Fruit fly (Drosophila melanogaster) whole organism, embryonic: ENCODE data around the gene scu.
A peak's percentile ranks its signal among the peaks of the same experiment; 100 is the strongest.

Experiments used
- Ada2b ChIP-seq: fragments of 200-800 bp; sonication (Bioruptor generic); IDR thresholded peaks from 2 replicates; pipeline ENCODE4 v1.3.6; 2022; ENCODE audit warnings: missing biosample characterization, missing genetic modification characterization
- Bdp1 ChIP-seq: fragments of 200-800 bp; sonication (Bioruptor generic); optimal IDR thresholded peaks from 3 replicates; lab custom pipeline; 2016; ENCODE audit warnings: missing biosample characterization, missing genetic modification characterization
- Bteb2 ChIP-seq: fragments of 200-800 bp; sonication (Bioruptor generic); optimal IDR thresholded peaks from 2 replicates; lab custom pipeline; 2016; ENCODE audit warnings: missing biosample characterization, missing genetic modification characterization
- C15 ChIP-seq: fragments of 200-800 bp; sonication (Bioruptor generic); IDR thresholded peaks from 3 replicates; pipeline ENCODE4 v1.3.6; 2022; ENCODE audit warnings: missing biosample characterization, missing genetic modification characterization
- CG10274 ChIP-seq: fragments of 200-800 bp; sonication (Bioruptor generic); optimal IDR thresholded peaks from 3 replicates; lab custom pipeline; 2017; ENCODE audit warnings: missing biosample characterization, mild to moderate bottlenecking, missing genetic modification characterization
- CG10543 ChIP-seq: fragments of 200-800 bp; sonication (Bioruptor generic); optimal IDR thresholded peaks from 3 replicates; lab custom pipeline; 2017; ENCODE audit warnings: missing biosample characterization, mild to moderate bottlenecking, missing genetic modification characterization, moderate library complexity
- CG10959 ChIP-seq: fragments of 200-800 bp; sonication (Bioruptor generic); IDR thresholded peaks from 2 replicates; pipeline ENCODE4 v1.3.6; 2022; ENCODE audit warnings: missing biosample characterization, missing genetic modification characterization
- CG11696 ChIP-seq: fragments of 200-800 bp; sonication (Bioruptor generic); IDR thresholded peaks from 2 replicates; pipeline ENCODE4 v1.3.6; 2022; ENCODE audit warnings: missing biosample characterization, missing genetic modification characterization
- CG13424 ChIP-seq: fragments of 200-800 bp; sonication (Bioruptor generic); optimal IDR thresholded peaks from 2 replicates; lab custom pipeline; 2019; ENCODE audit warnings: missing biosample characterization, mild to moderate bottlenecking, missing genetic modification characterization, moderate library complexity
- CG1647 ChIP-seq: fragments of 200-800 bp; sonication (Bioruptor generic); optimal IDR thresholded peaks from 3 replicates; lab custom pipeline; 2016; ENCODE audit warnings: missing biosample characterization, missing genetic modification characterization
- CG16815 ChIP-seq: fragments of 200-800 bp; sonication (Bioruptor generic); optimal IDR thresholded peaks from 3 replicates; lab custom pipeline; 2017; ENCODE audit warnings: missing biosample characterization, mild to moderate bottlenecking, missing genetic modification characterization
- CG16863 ChIP-seq: fragments of 200-800 bp; sonication (Bioruptor generic); optimal IDR thresholded peaks from 3 replicates; lab custom pipeline; 2016; ENCODE audit warnings: missing biosample characterization, missing genetic modification characterization
- CG17802 ChIP-seq: fragments of 200-800 bp; sonication (Bioruptor generic); optimal IDR thresholded peaks from 2 replicates; lab custom pipeline; 2018; ENCODE audit warnings: missing biosample characterization, mild to moderate bottlenecking, missing genetic modification characterization, moderate library complexity
- CG18619 ChIP-seq: fragments of 200-800 bp; sonication (Bioruptor generic); optimal IDR thresholded peaks from 3 replicates; lab custom pipeline; 2017; ENCODE audit warnings: missing biosample characterization, mild to moderate bottlenecking, missing genetic modification characterization
- CG2116 ChIP-seq: fragments of 200-800 bp; sonication (Bioruptor generic); optimal IDR thresholded peaks from 3 replicates; lab custom pipeline; 2018; ENCODE audit warnings: missing biosample characterization, mild to moderate bottlenecking, missing genetic modification characterization
- CG2875 ChIP-seq: fragments of 200-800 bp; sonication (Bioruptor generic); optimal IDR thresholded peaks from 2 replicates; lab custom pipeline; 2017; ENCODE audit warnings: missing biosample characterization, mild to moderate bottlenecking, missing genetic modification characterization, missing genetic modification reagents
- CG3065 ChIP-seq: fragments of 200-800 bp; sonication (Bioruptor generic); optimal IDR thresholded peaks from 2 replicates; lab custom pipeline; 2016; ENCODE audit warnings: missing biosample characterization, missing genetic modification characterization
- CG32767 ChIP-seq: fragments of 200-800 bp; sonication (Bioruptor generic); IDR thresholded peaks from 2 replicates; pipeline ENCODE4 v1.3.6; 2022; ENCODE audit warnings: missing biosample characterization, missing genetic modification characterization
- CG3281 ChIP-seq: fragments of 200-800 bp; sonication (Bioruptor generic); optimal IDR thresholded peaks from 3 replicates; lab custom pipeline; 2017; ENCODE audit warnings: missing biosample characterization, mild to moderate bottlenecking, missing genetic modification characterization
- CG4854 ChIP-seq: fragments of 200-800 bp; sonication (Bioruptor generic); optimal IDR thresholded peaks from 2 replicates; lab custom pipeline; 2016; ENCODE audit warnings: missing biosample characterization, missing genetic modification characterization, inconsistent platforms
- CG9215 ChIP-seq: fragments of 200-800 bp; sonication (Bioruptor generic); IDR thresholded peaks from 2 replicates; pipeline ENCODE4 v1.3.6; 2022; ENCODE audit warnings: missing biosample characterization, missing genetic modification characterization
- CG9797 ChIP-seq: fragments of 200-800 bp; sonication (Bioruptor generic); optimal IDR thresholded peaks from 3 replicates; lab custom pipeline; 2018; ENCODE audit warnings: missing biosample characterization, mild to moderate bottlenecking, missing genetic modification characterization
- Dip3 ChIP-seq: fragments of 200-800 bp; sonication (Bioruptor generic); optimal IDR thresholded peaks from 3 replicates; lab custom pipeline; 2016; ENCODE audit warnings: missing biosample characterization, missing genetic modification characterization
- Gug ChIP-seq: fragments of 200-800 bp; sonication (Bioruptor generic); IDR thresholded peaks from 4 replicates; pipeline ENCODE4 v1.3.6; 2022; ENCODE audit warnings: missing biosample characterization, missing genetic modification characterization
- H15 ChIP-seq: fragments of 200-800 bp; sonication (Bioruptor generic); IDR thresholded peaks from 3 replicates; pipeline ENCODE4 v1.3.6; 2022; ENCODE audit warnings: missing biosample characterization, missing genetic modification characterization
- HLH3B ChIP-seq: fragments of 200-800 bp; sonication (Bioruptor generic); IDR thresholded peaks from 2 replicates; pipeline ENCODE4 v1.3.6; 2022; ENCODE audit warnings: missing biosample characterization, missing genetic modification characterization
- Hmx ChIP-seq: fragments of 200-800 bp; sonication (Bioruptor generic); optimal IDR thresholded peaks from 2 replicates; lab custom pipeline; 2016; ENCODE audit warnings: missing biosample characterization, missing genetic modification characterization
- Max ChIP-seq: fragments of 200-800 bp; sonication (Bioruptor generic); optimal IDR thresholded peaks from 2 replicates; lab custom pipeline; 2016; ENCODE audit warnings: missing biosample characterization, mild to moderate bottlenecking, missing genetic modification characterization
- Myb ChIP-seq: fragments of 200-800 bp; sonication (Bioruptor generic); optimal IDR thresholded peaks from 2 replicates; lab custom pipeline; 2016; ENCODE audit warnings: missing biosample characterization, missing genetic modification characterization
- Oaz ChIP-seq: fragments of 200-800 bp; sonication (Bioruptor generic); IDR thresholded peaks from 2 replicates; pipeline ENCODE4 v1.3.6; 2022; ENCODE audit warnings: missing biosample characterization, missing genetic modification characterization
- Optix ChIP-seq: fragments of 200-800 bp; sonication (Bioruptor generic); IDR thresholded peaks from 3 replicates; pipeline ENCODE4 v1.3.6; 2022; ENCODE audit warnings: missing biosample characterization, missing genetic modification characterization
- Ptx1 ChIP-seq: fragments of 200-800 bp; sonication (Bioruptor generic); IDR thresholded peaks from 2 replicates; pipeline ENCODE4 v1.3.6; 2022; ENCODE audit warnings: missing biosample characterization, missing genetic modification characterization
- Sox100B ChIP-seq: fragments of 200-800 bp; sonication (Bioruptor generic); optimal IDR thresholded peaks from 3 replicates; lab custom pipeline; 2018; ENCODE audit warnings: missing biosample characterization, mild to moderate bottlenecking, missing genetic modification characterization
- Spps ChIP-seq: fragments of 200-800 bp; sonication (Bioruptor generic); optimal IDR thresholded peaks from 2 replicates; lab custom pipeline; 2018; ENCODE audit warnings: missing biosample characterization, mild to moderate bottlenecking, missing genetic modification characterization
- ato ChIP-seq: fragments of 200-800 bp; sonication (Bioruptor generic); IDR thresholded peaks from 2 replicates; pipeline ENCODE4 v1.3.6; 2022; ENCODE audit warnings: missing biosample characterization, missing genetic modification characterization; ENCODE audit not compliant: partially characterized antibody
- dpn ChIP-seq, 2 experiments: fragments of 200-800 bp; sonication (Bioruptor generic); optimal IDR thresholded peaks; 3 replicates each; lab custom pipeline; 2016; ENCODE audit warnings: missing biosample characterization in 2 of 2, missing genetic modification characterization in 2 of 2
- fu2 ChIP-seq: fragments of 200-800 bp; sonication (Bioruptor generic); optimal IDR thresholded peaks from 2 replicates; lab custom pipeline; 2016; ENCODE audit warnings: missing biosample characterization, missing genetic modification characterization
- grn ChIP-seq: fragments of 200-800 bp; sonication (Bioruptor generic); optimal IDR thresholded peaks from 3 replicates; lab custom pipeline; 2017; ENCODE audit warnings: missing biosample characterization, missing genetic modification characterization
- gsb-n ChIP-seq: fragments of 200-800 bp; sonication (Bioruptor generic); optimal IDR thresholded peaks from 3 replicates; lab custom pipeline; 2018; ENCODE audit warnings: missing biosample characterization, mild to moderate bottlenecking, missing genetic modification characterization
- jigr1 ChIP-seq: fragments of 200-800 bp; sonication (Bioruptor generic); IDR thresholded peaks from 3 replicates; pipeline ENCODE4 v1.3.6; 2022; ENCODE audit warnings: missing biosample characterization, missing genetic modification characterization
- nau ChIP-seq: fragments of 200-800 bp; sonication (Bioruptor generic); optimal IDR thresholded peaks from 3 replicates; lab custom pipeline; 2017; ENCODE audit warnings: missing biosample characterization, mild to moderate bottlenecking, missing genetic modification characterization, missing genetic modification reagents
- nmo ChIP-seq: fragments of 200-800 bp; sonication (Bioruptor generic); optimal IDR thresholded peaks from 2 replicates; lab custom pipeline; 2018; ENCODE audit warnings: missing biosample characterization, mild to moderate bottlenecking, missing genetic modification characterization, moderate library complexity
- otp ChIP-seq: fragments of 200-800 bp; sonication (Bioruptor generic); IDR thresholded peaks from 3 replicates; pipeline ENCODE4, ENCODE4 v1.3.6; 2022; ENCODE audit warnings: missing biosample characterization, missing genetic modification characterization
- phol ChIP-seq: fragments of 200-800 bp; sonication (Bioruptor generic); optimal IDR thresholded peaks from 3 replicates; lab custom pipeline; 2018; ENCODE audit warnings: missing biosample characterization, mild to moderate bottlenecking, missing genetic modification characterization, moderate library complexity
- pita ChIP-seq: fragments of 200-800 bp; sonication (Bioruptor generic); optimal IDR thresholded peaks from 2 replicates; lab custom pipeline; 2017; ENCODE audit warnings: missing biosample characterization, mild to moderate bottlenecking, missing genetic modification characterization
- prd ChIP-seq, 3 experiments: fragments of >200 bp in 2 of 3; fragments of 200-800 bp in 1 of 3; sonication (Bioruptor generic) in 1 of 3; optimal IDR thresholded peaks in 2 of 3; IDR thresholded peaks in 1 of 3; 2 replicates in 2 of 3; 3 replicates in 1 of 3; pipeline versions ENCODE4 v1.3.6 to Lab custom; 2017 to 2022; ENCODE audit warnings: missing biosample characterization in 1 of 3, missing genetic modification characterization in 1 of 3
- repo ChIP-seq: fragments of 200-800 bp; sonication (Bioruptor generic); optimal IDR thresholded peaks from 2 replicates; lab custom pipeline; 2016; ENCODE audit warnings: missing biosample characterization, missing genetic modification characterization
- sna ChIP-seq: fragments of 200-800 bp; sonication (Bioruptor generic); IDR thresholded peaks from 2 replicates; pipeline ENCODE4 v1.3.6; 2022; ENCODE audit warnings: missing biosample characterization, missing genetic modification characterization; ENCODE audit not compliant: partially characterized antibody
- sob ChIP-seq: fragments of 200-800 bp; sonication (Bioruptor generic); IDR thresholded peaks from 2 replicates; pipeline ENCODE4 v1.3.6; 2022; ENCODE audit warnings: missing biosample characterization, missing genetic modification characterization
- trh ChIP-seq: fragments of 200-800 bp; sonication (Bioruptor generic); optimal IDR thresholded peaks from 2 replicates; lab custom pipeline; 2016; ENCODE audit warnings: missing biosample characterization, missing genetic modification characterization
- wek ChIP-seq: fragments of 200-800 bp; sonication (Bioruptor generic); optimal IDR thresholded peaks from 3 replicates; lab custom pipeline; 2018; ENCODE audit warnings: missing biosample characterization, mild to moderate bottlenecking, missing genetic modification characterization, moderate library complexity

The scu gene

dm6 chrX:18085470-18085797 is 5.6 kb upstream of the scu start, which contains the start of gene Ada3 (continued):
- peak; percentile 41; the same call in 1 of the 2 replicates for TF ChIP-seq Ada2b (GFP tag; lab: Robert Waterston, UW)
- TF ChIP-seq repo (GFP tag; lab: Kevin White, UChicago) = peak; percentile 27
- peak; percentile 17 for TF ChIP-seq trh (GFP tag; lab: Kevin White, UChicago)
- TF ChIP-seq Bdp1 (GFP tag; lab: Kevin White, UChicago) = peak; percentile 58
- peak; percentile 45 for TF ChIP-seq Myb (GFP tag; lab: Kevin White, UChicago)
- TF ChIP-seq CG13424 (tag; lab: Kevin White, UChicago) = peak; percentile 84
- TF ChIP-seq Sox100B (GFP tag; lab: Kevin White, UChicago) = peak; percentile 71
- no peak for TF ChIP-seq prd (optimal IDR thresholded peaks at IDR 0.05; lab: Kevin White, UChicago)
- peak; percentile 71 for TF ChIP-seq prd (GFP tag; IDR thresholded peaks at IDR 0.05; lab: Robert Waterston, UW)
- peak; percentile 67 for TF ChIP-seq CG9215 (GFP tag; lab: Robert Waterston, UW)
- TF ChIP-seq C15 (GFP tag; lab: Robert Waterston, UW) = peak; percentile 52; the same call in 1 of the 3 replicates
- TF ChIP-seq gsb-n (tag; lab: Kevin White, UChicago) = peak; percentile 36
- TF ChIP-seq CG1647 (GFP tag; lab: Kevin White, UChicago) = peak; percentile 56
- no peak; the same call in 2 of the 3 replicates for TF ChIP-seq Optix (GFP tag; lab: Robert Waterston, UW)
- peak; percentile 70 for TF ChIP-seq Hmx (GFP tag; lab: Kevin White, UChicago)
- TF ChIP-seq CG2116 (GFP tag; lab: Kevin White, UChicago) = peak; percentile 57
- TF ChIP-seq CG10274 (GFP tag; lab: Kevin White, UChicago) = peak; percentile 28
- TF ChIP-seq CG11696 (GFP tag; lab: Robert Waterston, UW) = no peak
- TF ChIP-seq Spps (tag; lab: Kevin White, UChicago) = no peak
- no peak for TF ChIP-seq CG17802 (tag; lab: Kevin White, UChicago)
- peak; percentile 75 for TF ChIP-seq Ptx1 (GFP tag; lab: Robert Waterston, UW)
- TF ChIP-seq otp = no peak; the same call in 2 of the 3 replicates
- TF ChIP-seq grn = peak; percentile 27
- no peak for TF ChIP-seq jigr1 (GFP tag; lab: Robert Waterston, UW)
- peak; percentile 44 for TF ChIP-seq nau (GFP tag; lab: Kevin White, UChicago)
- no peak for TF ChIP-seq CG32767
- TF ChIP-seq CG16863 = peak; percentile 77
- peak; percentile 60 for TF ChIP-seq Bteb2 (GFP tag; lab: Kevin White, UChicago)
- TF ChIP-seq CG4854 = peak; percentile 52
- no peak for TF ChIP-seq ato (GFP tag; lab: Robert Waterston, UW)
- peak; percentile 46; the same call in 1 of the 2 replicates for TF ChIP-seq HLH3B (GFP tag; lab: Robert Waterston, UW)
- no peak for TF ChIP-seq sna (GFP tag; lab: Robert Waterston, UW)
- TF ChIP-seq Max (GFP tag; lab: Kevin White, UChicago) = peak; percentile 83
- TF ChIP-seq fu2 = peak; percentile 47
- TF ChIP-seq phol (tag; lab: Kevin White, UChicago) = peak; percentile 83
- peak; percentile 61 for TF ChIP-seq CG18619 (GFP tag; lab: Kevin White, UChicago)
- TF ChIP-seq CG16815 (GFP tag; lab: Kevin White, UChicago) = peak; percentile 66
- peak; percentile 40; the same call in 1 of the 3 replicates for TF ChIP-seq H15
- no peak for TF ChIP-seq wek
- peak; percentile 74 for TF ChIP-seq CG9797 (GFP tag; lab: Kevin White, UChicago)
- peak; percentile 83 for TF ChIP-seq Dip3 (GFP tag; lab: Kevin White, UChicago)
- peak; percentile 60; the same call in 2 of the 4 replicates for TF ChIP-seq Gug
- peak; percentile 84 for TF ChIP-seq nmo (GFP tag; lab: Kevin White, UChicago)
- 0 out of 2 replicates have a peak, but pooled peaks have one; percentile 15 for TF ChIP-seq CG10959 (GFP tag; lab: Robert Waterston, UW)
- peak; percentile 74; the same call in 1 of the 2 replicates for TF ChIP-seq sob
- no peak for TF ChIP-seq pita (GFP tag; lab: Kevin White, UChicago)
- peak; percentile 57 for TF ChIP-seq Oaz
- TF ChIP-seq CG3065 (GFP tag; lab: Kevin White, UChicago) = no peak
- no peak for TF ChIP-seq CG2875 (GFP tag; lab: Kevin White, UChicago)
- peak; percentile 81 for TF ChIP-seq CG3281 (GFP tag; lab: Kevin White, UChicago)
- peak; percentile 81 for TF ChIP-seq CG10543
- peak; percentile 76 to 81 for TF ChIP-seq dpn (GFP tag; optimal IDR thresholded peaks at IDR 0.05; lab: Kevin White, UChicago)
